Worm (Caenorhabditis elegans) whole organism, L4 larva: ENCODE measurements around the gene Y69A2AR.25.

ENCODE experiments used
- D1046.2 ChIP-seq: fragments of 200-800 bp; sonication (Bioruptor generic); IDR thresholded peaks from 2 replicates; pipeline ENCODE4 v1.3.6; 2022; ENCODE audit warnings: missing genetic modification characterization, missing compliant biosample characterization
- F37D6.2 ChIP-seq: sonication (generic microtip); optimal IDR thresholded peaks from 2 replicates; lab custom pipeline; 2016; ENCODE audit warnings: mild to moderate bottlenecking, missing genetic modification characterization, missing compliant biosample characterization
- T20F7.1 ChIP-seq: fragments of 200-800 bp; sonication (Bioruptor generic); optimal IDR thresholded peaks from 2 replicates; lab custom pipeline; 2018; ENCODE audit warnings: mild to moderate bottlenecking, missing genetic modification characterization, missing compliant biosample characterization
- T26A8.4 ChIP-seq: fragments of 200-800 bp; sonication (Bioruptor generic); IDR thresholded peaks from 2 replicates; pipeline ENCODE4 v1.3.6; 2022; ENCODE audit warnings: missing genetic modification characterization, missing compliant biosample characterization
- Y48G9A.11 ChIP-seq: fragments of 200-800 bp; sonication (Bioruptor generic); IDR thresholded peaks from 2 replicates; pipeline ENCODE4 v1.3.6; 2022; ENCODE audit warnings: missing genetic modification reagents, missing genetic modification characterization, missing compliant biosample characterization
- ZK337.2 ChIP-seq: fragments of 200-800 bp; sonication (Bioruptor generic); IDR thresholded peaks from 2 replicates; pipeline ENCODE4 v1.3.6; 2022; ENCODE audit warnings: missing genetic modification reagents, missing genetic modification characterization, missing compliant biosample characterization
- aha-1 ChIP-seq: fragments of 150-350 bp; peaks from one replicate; lab custom pipeline; 2014; ENCODE audit warnings: missing biosample characterization, missing genetic modification characterization
- ama-1 ChIP-seq: fragments of 150-350 bp; optimal IDR thresholded peaks from 2 replicates; lab custom pipeline; 2014; ENCODE audit warnings: inconsistent platforms, mixed read lengths
- arid-1 ChIP-seq: fragments of 200-800 bp; sonication (Bioruptor generic); conservative IDR thresholded peaks from 2 replicates; pipeline ENCODE4 v1.3.6; 2022; ENCODE audit warnings: missing genetic modification reagents, missing genetic modification characterization, missing compliant biosample characterization
- ceh-20 ChIP-seq: fragments of 200-800 bp; sonication (Bioruptor generic); IDR thresholded peaks from 2 replicates; pipeline ENCODE4 v1.3.6; 2022; ENCODE audit warnings: missing genetic modification reagents, missing genetic modification characterization, missing compliant biosample characterization
- ceh-62 ChIP-seq: sonication (generic microtip); optimal IDR thresholded peaks from 2 replicates; lab custom pipeline; 2017; ENCODE audit warnings: missing biosample characterization, missing genetic modification characterization
- cey-2 ChIP-seq: sonication (generic microtip); optimal IDR thresholded peaks from 3 replicates; lab custom pipeline; 2017; ENCODE audit warnings: missing genetic modification characterization, mild to moderate bottlenecking, missing compliant biosample characterization, antibody characterized with exemption, borderline replicate concordance; ENCODE audit not compliant: insufficient read depth
- daf-16 ChIP-seq, 3 experiments: sonication (generic microtip); optimal IDR thresholded peaks; 2 replicates each; lab custom pipeline; 2016 to 2017; ENCODE audit warnings: missing genetic modification characterization in 3 of 3, missing genetic modification reagents in 3 of 3, mild to moderate bottlenecking in 2 of 3, missing compliant biosample characterization in 2 of 3, missing biosample characterization in 1 of 3, moderate library complexity in 1 of 3
- dmd-6 ChIP-seq: fragments of 200-800 bp; sonication (Bioruptor generic); IDR thresholded peaks from 2 replicates; pipeline ENCODE4 v1.3.6; 2022; ENCODE audit warnings: missing genetic modification reagents, missing genetic modification characterization, missing compliant biosample characterization
- dmd-9 ChIP-seq: fragments of 200-800 bp; sonication (Bioruptor generic); IDR thresholded peaks from 2 replicates; pipeline ENCODE4 v1.3.6; 2022; ENCODE audit warnings: missing genetic modification reagents, missing genetic modification characterization, missing compliant biosample characterization
- dve-1 ChIP-seq: sonication (generic microtip); optimal IDR thresholded peaks from 2 replicates; lab custom pipeline; 2017; ENCODE audit warnings: antibody characterized with exemption, mild to moderate bottlenecking, missing genetic modification characterization, missing compliant biosample characterization; ENCODE audit not compliant: insufficient read depth
- egl-27 ChIP-seq: sonication (generic microtip); optimal IDR thresholded peaks from 3 replicates; lab custom pipeline; 2017; ENCODE audit warnings: missing biosample characterization, missing genetic modification reagents, missing genetic modification characterization
- hlh-11 ChIP-seq: fragments of 200-800 bp; sonication (Bioruptor generic); optimal IDR thresholded peaks from 2 replicates; lab custom pipeline; 2018; ENCODE audit warnings: mild to moderate bottlenecking, missing genetic modification characterization, missing compliant biosample characterization
- hlh-30 ChIP-seq: sonication (generic microtip); optimal IDR thresholded peaks from 2 replicates; lab custom pipeline; 2017; ENCODE audit warnings: antibody characterized with exemption, mild to moderate bottlenecking, missing genetic modification characterization, missing compliant biosample characterization; ENCODE audit not compliant: insufficient read depth
- lim-7 ChIP-seq: fragments of 200-800 bp; sonication (Bioruptor generic); IDR thresholded peaks from 2 replicates; pipeline ENCODE4 v1.3.6; 2022; ENCODE audit warnings: missing genetic modification characterization, missing compliant biosample characterization
- lin-1 ChIP-seq: fragments of 200-800 bp; sonication (Bioruptor generic); IDR thresholded peaks from 2 replicates; pipeline ENCODE4 v1.3.6; 2022; ENCODE audit warnings: missing genetic modification reagents, missing genetic modification characterization, missing compliant biosample characterization
- lin-13 ChIP-seq: fragments of 150-350 bp; optimal IDR thresholded peaks from 2 replicates; lab custom pipeline; 2014; ENCODE audit warnings: missing biosample characterization, missing genetic modification reagents, missing genetic modification characterization
- lin-38 ChIP-seq: fragments of 200-800 bp; sonication (Bioruptor generic); IDR thresholded peaks from 2 replicates; pipeline ENCODE4 v1.3.6; 2022; ENCODE audit warnings: missing genetic modification reagents, missing genetic modification characterization, missing compliant biosample characterization
- lir-3 ChIP-seq: sonication (generic microtip); optimal IDR thresholded peaks from 2 replicates; lab custom pipeline; 2016; ENCODE audit warnings: mild to moderate bottlenecking, missing genetic modification characterization, missing compliant biosample characterization
- lsy-2 ChIP-seq, 2 experiments: fragments of 150-350 bp in 1 of 2; sonication (generic microtip) in 1 of 2; optimal IDR thresholded peaks; 2 replicates each; lab custom pipeline; 2014 to 2017; ENCODE audit warnings: missing biosample characterization in 2 of 2, missing genetic modification characterization in 2 of 2
- mep-1 ChIP-seq: fragments of 150-350 bp; sonication (generic microtip); optimal IDR thresholded peaks from 3 replicates; lab custom pipeline; 2014; ENCODE audit warnings: missing biosample characterization, missing genetic modification characterization
- mes-2 ChIP-seq: sonication (generic microtip); optimal IDR thresholded peaks from 2 replicates; lab custom pipeline; 2016; ENCODE audit warnings: missing genotype, mild to moderate bottlenecking, missing genetic modification characterization, missing compliant biosample characterization; ENCODE audit not compliant: poor library complexity, severe bottlenecking
- nhr-10 ChIP-seq: fragments of 150-350 bp; optimal IDR thresholded peaks from 2 replicates; lab custom pipeline; 2014; ENCODE audit warnings: missing biosample characterization, missing genetic modification characterization
- nhr-41 ChIP-seq: fragments of 200-800 bp; sonication (Bioruptor generic); IDR thresholded peaks from 2 replicates; pipeline ENCODE4 v1.3.6; 2022; ENCODE audit warnings: missing genetic modification reagents, missing genetic modification characterization, missing compliant biosample characterization
- nhr-48 ChIP-seq: sonication (generic microtip); optimal IDR thresholded peaks from 2 replicates; lab custom pipeline; 2016; ENCODE audit warnings: mild to moderate bottlenecking, missing genetic modification characterization, missing compliant biosample characterization
- nhr-77 ChIP-seq: fragments of 150-350 bp; optimal IDR thresholded peaks from 2 replicates; lab custom pipeline; 2014; ENCODE audit warnings: missing biosample characterization, missing genetic modification characterization
- pqm-1 ChIP-seq: sonication (generic microtip); optimal IDR thresholded peaks from 2 replicates; lab custom pipeline; 2017; ENCODE audit warnings: missing biosample characterization, missing genetic modification characterization
- rbr-2 ChIP-seq: sonication (generic microtip); optimal IDR thresholded peaks from 2 replicates; lab custom pipeline; 2016; ENCODE audit warnings: missing genotype, missing genetic modification characterization, missing compliant biosample characterization
- sdz-12 ChIP-seq: fragments of 200-800 bp; sonication (Bioruptor generic); optimal IDR thresholded peaks from 2 replicates; lab custom pipeline; 2018; ENCODE audit warnings: mild to moderate bottlenecking, missing genetic modification characterization, missing compliant biosample characterization
- set-16 ChIP-seq: fragments of 200-800 bp; sonication (Bioruptor generic); IDR thresholded peaks from 2 replicates; pipeline ENCODE4 v1.3.6; 2022; ENCODE audit warnings: missing genetic modification reagents, missing genetic modification characterization, missing compliant biosample characterization
- snpc-1.2 ChIP-seq: fragments of 200-800 bp; sonication (Bioruptor generic); IDR thresholded peaks from 2 replicates; pipeline ENCODE4 v1.3.6; 2022; ENCODE audit warnings: missing genetic modification reagents, missing genetic modification characterization, missing compliant biosample characterization
- spr-1 ChIP-seq: sonication (generic microtip); optimal IDR thresholded peaks from 2 replicates; lab custom pipeline; 2016; ENCODE audit warnings: mild to moderate bottlenecking, missing genetic modification characterization, missing compliant biosample characterization
- unc-39 ChIP-seq: sonication (generic microtip); optimal IDR thresholded peaks from 2 replicates; lab custom pipeline; 2017; ENCODE audit warnings: missing biosample characterization, missing genetic modification characterization
- vab-7 ChIP-seq: fragments of 200-800 bp; sonication (Bioruptor generic); IDR thresholded peaks from 2 replicates; pipeline ENCODE4 v1.3.6; 2022; ENCODE audit warnings: missing genetic modification reagents, missing genetic modification characterization, missing compliant biosample characterization
- zfp-3 ChIP-seq: fragments of 200-800 bp; sonication (Bioruptor generic); conservative IDR thresholded peaks from 2 replicates; pipeline ENCODE4 v1.3.6; 2022; ENCODE audit warnings: missing genetic modification reagents, missing genetic modification characterization, missing compliant biosample characterization
- ztf-11 ChIP-seq: fragments of 150-350 bp; optimal IDR thresholded peaks from 2 replicates; lab custom pipeline; 2014; ENCODE audit warnings: missing biosample characterization, missing genetic modification characterization

Gene Y69A2AR.25

DNA sequence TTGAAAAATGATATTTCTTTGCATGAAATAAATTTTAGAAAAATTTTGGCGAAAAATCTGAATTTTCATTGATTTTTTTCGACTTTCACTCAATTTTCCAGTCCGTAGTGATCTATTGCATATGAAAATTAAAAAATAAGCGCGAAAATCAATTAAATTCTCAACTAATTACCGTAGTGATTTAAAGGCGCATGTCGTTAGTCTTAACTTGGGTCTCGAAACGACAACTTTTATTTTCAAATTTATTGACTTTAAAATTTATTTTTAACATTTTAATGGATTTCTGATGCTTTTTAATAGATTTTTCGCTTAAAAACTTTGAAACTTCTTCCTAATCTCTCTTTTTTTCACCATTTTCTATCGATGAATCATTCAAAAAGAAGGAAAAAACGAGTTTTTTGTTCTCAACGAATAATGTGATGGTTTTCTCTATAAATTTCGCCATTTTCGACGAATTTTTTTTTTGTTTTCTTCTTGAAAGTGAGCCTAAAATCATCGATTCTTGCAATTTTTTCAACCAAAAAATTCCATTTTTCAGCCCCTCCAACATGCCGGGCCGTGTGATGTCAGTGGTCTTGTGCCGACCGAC, 39.4 kb upstream of the Y69A2AR.25 start, which contains the start of gene vamp-7 (continued):
- TF ChIP-seq zfp-3 (GFP tag; lab: Robert Waterston, UW): 0 out of 2 replicates have a peak, but pooled peaks have one; percentile 40
- TF ChIP-seq hlh-30 (tag; lab: Kevin White, UChicago): no peak
- no peak for TF ChIP-seq vab-7 (GFP tag; lab: Robert Waterston, UW)
- 0 out of 2 replicates have a peak, but pooled peaks have one; percentile 27 for TF ChIP-seq D1046.2 (GFP tag; lab: Robert Waterston, UW)
- peak; percentile 3 for TF ChIP-seq mes-2
- no peak for TF ChIP-seq lin-1 (GFP tag; lab: Robert Waterston, UW)

DNA sequence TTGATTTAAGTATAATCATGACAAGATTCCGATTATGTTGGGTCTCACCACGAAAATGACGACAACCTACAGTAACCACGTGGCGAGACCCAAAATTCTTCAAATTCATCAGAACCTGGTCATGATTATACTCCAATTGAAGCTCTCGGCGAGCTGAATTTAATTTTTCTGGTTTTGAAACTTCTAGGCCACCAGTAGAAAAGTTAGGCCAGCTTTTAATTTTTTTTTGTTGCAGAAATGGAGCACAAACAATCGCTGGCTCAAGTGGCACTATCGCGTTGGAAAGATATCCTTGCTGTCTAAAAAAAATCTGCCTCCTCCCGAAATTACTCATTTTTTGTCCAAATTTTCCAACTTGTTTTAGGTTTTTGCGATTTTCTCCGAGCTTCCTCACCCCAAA, 38.4 kb upstream of the Y69A2AR.25 start:
- peak; percentile 91 for TF ChIP-seq aha-1 (tag; lab: Kevin White, UChicago)
- TF ChIP-seq ceh-20 (GFP tag; lab: Robert Waterston, UW): no peak

DNA sequence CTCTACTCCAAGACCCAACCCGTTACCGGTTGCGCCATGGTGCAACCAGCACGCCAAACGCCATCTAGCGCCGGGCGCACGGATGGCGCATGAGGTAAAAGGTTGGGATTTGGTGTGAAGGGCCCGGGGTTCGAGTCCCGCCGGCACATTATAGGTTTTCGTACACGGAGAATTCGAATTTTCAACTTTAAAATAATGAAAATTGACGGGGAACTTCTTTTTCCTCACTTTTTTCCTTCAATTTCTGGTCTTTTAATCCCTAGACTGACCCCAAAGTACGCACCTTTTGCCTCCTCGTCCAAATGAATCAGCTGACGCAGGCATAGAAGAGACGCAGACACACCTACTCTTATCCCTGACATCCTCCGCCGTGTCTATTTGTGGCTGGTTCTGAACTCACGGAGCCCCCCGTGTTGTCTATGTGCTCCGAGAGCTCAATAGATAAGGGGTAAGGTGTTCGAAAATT, 35.4 kb upstream of the Y69A2AR.25 start:
- no peak for TF ChIP-seq sdz-12 (GFP tag; lab: Kevin White, UChicago)
- TF ChIP-seq snpc-1.2: peak; percentile 53
- TF ChIP-seq ama-1 (lab: Kevin White, UChicago): peak; percentile 28
- TF ChIP-seq ztf-11: no peak
- TF ChIP-seq lir-3 (tag; lab: Kevin White, UChicago): no peak
- peak; percentile 81 for TF ChIP-seq hlh-11 (tag; lab: Kevin White, UChicago)
- TF ChIP-seq lin-38 (GFP tag; lab: Robert Waterston, UW): peak; percentile 37
- peak; percentile 23; the same call in 1 of the 2 replicates for TF ChIP-seq dmd-6 (GFP tag; lab: Robert Waterston, UW)
- peak; percentile 48 for TF ChIP-seq lin-13 (GFP tag; lab: Kevin White, UChicago)
- TF ChIP-seq ceh-62: no peak
- peak; percentile 94 for TF ChIP-seq aha-1 (tag; lab: Kevin White, UChicago)
- no peak for TF ChIP-seq nhr-48 (tag; lab: Kevin White, UChicago)
- TF ChIP-seq rbr-2 (tag; lab: Kevin White, UChicago): no peak
- no peak for TF ChIP-seq unc-39
- TF ChIP-seq mes-2: no peak
- no peak for TF ChIP-seq F37D6.2 (tag; lab: Kevin White, UChicago)
- TF ChIP-seq egl-27 (tag; lab: Kevin White, UChicago): no peak
- TF ChIP-seq cey-2: no peak
- TF ChIP-seq mep-1 (tag; lab: Kevin White, UChicago): peak; percentile 2
- TF ChIP-seq ZK337.2: no peak
- no peak for TF ChIP-seq arid-1 (GFP tag; lab: Robert Waterston, UW)
- TF ChIP-seq lim-7 (GFP tag; lab: Robert Waterston, UW): 0 out of 2 replicates have a peak, but pooled peaks have one; percentile 31
- TF ChIP-seq nhr-41 (GFP tag; lab: Robert Waterston, UW): peak; percentile 33; the same call in 1 of the 2 replicates
- peak; percentile 74 for TF ChIP-seq set-16 (GFP tag; lab: Robert Waterston, UW)
- TF ChIP-seq nhr-77 (tag; lab: Kevin White, UChicago): peak; percentile 31
- no peak for TF ChIP-seq T20F7.1 (GFP tag; lab: Kevin White, UChicago)
- peak; percentile 89 for TF ChIP-seq hlh-30 (tag; lab: Kevin White, UChicago)
- no peak for TF ChIP-seq T26A8.4 (GFP tag; lab: Robert Waterston, UW)
- peak in 1 of 2 experiments; percentile 46 for TF ChIP-seq lsy-2 (tag; optimal IDR thresholded peaks at IDR 0.05; lab: Kevin White, UChicago)
- no peak for TF ChIP-seq dmd-9 (GFP tag; lab: Robert Waterston, UW)
- no peak for TF ChIP-seq spr-1 (tag; lab: Kevin White, UChicago)
- peak; percentile 57; the same call in 1 of the 2 replicates for TF ChIP-seq Y48G9A.11
- peak; percentile 25 for TF ChIP-seq dve-1
- no peak for TF ChIP-seq nhr-10 (tag; lab: Kevin White, UChicago)
- no peak for TF ChIP-seq pqm-1 (tag; lab: Kevin White, UChicago)
- TF ChIP-seq daf-16 (GFP tag; optimal IDR thresholded peaks at IDR 0.05; lab: Kevin White, UChicago): no peak
- peak; percentile 15 for TF ChIP-seq daf-16 (tag; optimal IDR thresholded peaks at IDR 0.05; lab: Kevin White, UChicago)
